Worm (Caenorhabditis elegans): ENCODE results near the gene F08C6.18.

The F08C6.18 gene

DNA sequence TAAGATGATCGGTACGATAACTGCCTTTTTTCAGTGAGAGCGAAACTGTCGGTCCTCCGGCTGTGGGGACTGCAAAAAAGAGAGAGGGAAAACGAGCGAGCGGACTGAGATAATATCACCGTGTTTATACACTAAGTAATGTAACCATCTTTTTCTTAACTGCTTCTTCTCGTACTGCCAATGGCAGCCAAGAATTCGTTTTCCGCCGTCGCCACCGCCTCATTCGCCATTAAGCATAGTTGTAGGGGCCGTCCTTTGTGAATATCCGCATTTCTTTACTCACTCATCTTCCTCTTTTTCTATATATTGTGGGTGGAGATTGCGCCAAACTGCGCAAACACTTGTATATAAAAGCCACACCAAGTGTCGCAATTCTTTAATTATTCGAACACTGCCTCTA is 26.9 kb downstream of the F08C6.18 start, which contains the start of gene col-174:
Gene col-174 (plus strand): TSS at position 301 of the 400 bp plus-strand sequence.
- TF ChIP-seq pha-4 (tag; optimal IDR thresholded peaks at IDR 0.05): no peak
- no peak for TF ChIP-seq let-607 (tag; optimal IDR thresholded peaks at IDR 0.05)
- no peak for TF ChIP-seq ztf-18 (tag; optimal IDR thresholded peaks at IDR 0.05)
- TF ChIP-seq ets-4 (GFP tag; optimal IDR thresholded peaks at IDR 0.05): no peak
- no peak for TF ChIP-seq snpc-1.1 (tag; optimal IDR thresholded peaks at IDR 0.05; ENCODE audit: insufficient read depth)
- no peak for TF ChIP-seq ztf-28 (GFP tag; IDR thresholded peaks at IDR 0.05)
- TF ChIP-seq K12H6.12 (tag; optimal IDR thresholded peaks at IDR 0.05): no peak
- TF ChIP-seq snpc-3.4 (tag; optimal IDR thresholded peaks at IDR 0.05): no peak
- no peak for TF ChIP-seq cebp-1 (GFP tag; IDR thresholded peaks at IDR 0.05)
- no peak for TF ChIP-seq cebp-1 (tag; optimal IDR thresholded peaks at IDR 0.05)
- TF ChIP-seq F33H1.4 (GFP tag; IDR thresholded peaks at IDR 0.05): no peak
- TF ChIP-seq B0035.1 (tag; optimal IDR thresholded peaks at IDR 0.05): no peak

DNA sequence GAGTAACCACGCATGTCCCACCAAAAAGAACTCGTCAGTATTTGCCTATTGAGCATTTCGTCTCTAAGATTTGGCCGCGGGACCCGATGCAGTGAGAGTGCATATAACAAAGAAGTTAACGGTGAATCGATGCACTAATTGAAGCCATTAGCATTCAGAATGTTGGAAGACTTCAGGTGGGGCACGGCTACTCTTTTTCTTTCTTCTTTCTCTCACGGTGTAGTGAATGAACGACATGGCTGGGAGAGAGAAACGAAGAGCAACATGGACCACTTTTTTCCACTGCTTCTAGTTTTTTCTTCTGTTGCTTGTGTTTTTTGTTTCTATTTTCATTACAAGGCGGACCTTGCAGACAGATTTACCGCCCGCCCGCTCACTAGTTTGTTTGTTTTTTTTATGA is 32.4 kb downstream of the F08C6.18 start:
- TF ChIP-seq Y67H2A.10 (GFP tag; conservative IDR thresholded peaks at IDR 0.05) (no peak), mxl-1 (tag; optimal IDR thresholded peaks at IDR 0.05) (no peak), K11D2.4 (GFP tag; IDR thresholded peaks at IDR 0.05) (no peak), sea-2 (GFP tag; IDR thresholded peaks at IDR 0.05) (no peak), madf-8 (GFP tag; conservative IDR thresholded peaks at IDR 0.05) (no peak), tlf-1 (GFP tag; optimal IDR thresholded peaks at IDR 0.05) (no peak)

DNA sequence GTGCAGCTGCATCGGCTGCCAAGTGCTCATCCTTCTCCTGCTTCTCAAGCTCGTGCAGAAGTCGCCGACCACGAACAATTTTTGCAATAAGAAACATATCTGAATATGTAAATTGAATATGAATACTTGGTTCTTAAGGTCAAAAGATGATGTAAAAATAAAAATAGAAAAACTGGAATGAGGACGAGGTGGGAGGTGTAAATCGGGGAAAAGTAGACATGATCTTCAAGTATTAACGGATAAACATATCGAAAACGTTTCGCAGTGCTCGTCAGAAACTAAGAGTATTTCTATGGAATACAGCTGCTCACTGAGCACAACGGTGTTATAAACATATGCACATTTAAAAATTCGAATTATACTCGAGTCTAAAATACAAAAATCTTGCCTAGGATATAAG is 33.4 kb downstream of the F08C6.18 start, which contains the start of gene glb-16:
Gene glb-16 (minus strand): TSS at position 101 of the 400 bp plus-strand sequence.
- no peak for TF ChIP-seq ceh-100 (GFP tag; IDR thresholded peaks at IDR 0.05)
- no peak for TF ChIP-seq B0035.1 (tag; optimal IDR thresholded peaks at IDR 0.05)
- no peak for TF ChIP-seq lsl-1 (GFP tag; optimal IDR thresholded peaks at IDR 0.05)
- no peak for TF ChIP-seq mxl-1 (tag; optimal IDR thresholded peaks at IDR 0.05)
- no peak for TF ChIP-seq F57A8.1 (GFP tag; optimal IDR thresholded peaks at IDR 0.05)
- no peak for TF ChIP-seq nhr-80 (tag; optimal IDR thresholded peaks at IDR 0.05)
- no peak for TF ChIP-seq akir-1 (GFP tag; optimal IDR thresholded peaks at IDR 0.05)
- no peak for TF ChIP-seq Y95B8A.8 (GFP tag; IDR thresholded peaks at IDR 0.05)
- TF ChIP-seq repo-1 (tag; optimal IDR thresholded peaks at IDR 0.05): no peak
- TF ChIP-seq ztf-25 (GFP tag; IDR thresholded peaks at IDR 0.05): no peak

DNA sequence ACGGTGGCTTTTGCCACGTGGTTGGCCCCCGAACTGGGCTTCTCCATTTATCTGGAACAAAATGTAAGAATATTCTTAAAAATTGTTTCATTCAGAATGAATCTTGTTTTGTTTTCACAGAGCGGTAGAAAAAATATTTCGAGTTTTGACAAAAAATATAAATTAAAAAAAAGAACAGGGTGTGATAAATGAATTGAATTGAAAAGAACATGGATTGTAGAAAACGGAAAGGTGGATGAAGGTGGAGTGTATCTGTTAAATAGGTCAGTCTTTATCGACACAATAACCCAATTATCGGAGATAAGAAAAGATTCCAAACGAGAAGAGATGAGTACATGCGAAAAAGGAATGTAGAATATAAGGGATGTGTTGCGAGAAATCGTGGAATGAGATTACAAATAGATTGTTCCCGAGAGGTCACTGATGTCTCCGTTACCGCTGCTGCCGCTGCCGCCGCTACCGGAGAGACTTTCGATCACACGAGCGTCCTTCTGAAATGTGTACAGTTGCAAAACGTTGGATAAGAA is 35.6 kb downstream of the F08C6.18 start, which contains the start of gene dpy-7:
Gene dpy-7 (minus strand): TSS at position 51 of the 527 bp plus-strand sequence.
- TF ChIP-seq ceh-27 (GFP tag; optimal IDR thresholded peaks at IDR 0.05) (no peak), madf-6 (GFP tag; IDR thresholded peaks at IDR 0.05) (no peak), zim-3 (tag; optimal IDR thresholded peaks at IDR 0.05) (no peak), F37B4.10 (GFP tag; IDR thresholded peaks at IDR 0.05) (no peak), ztf-25 (GFP tag; IDR thresholded peaks at IDR 0.05) (no peak), T07F8.4 (tag; optimal IDR thresholded peaks at IDR 0.05) (no peak), B0261.1 (tag; optimal IDR thresholded peaks at IDR 0.05) (no peak)

DNA sequence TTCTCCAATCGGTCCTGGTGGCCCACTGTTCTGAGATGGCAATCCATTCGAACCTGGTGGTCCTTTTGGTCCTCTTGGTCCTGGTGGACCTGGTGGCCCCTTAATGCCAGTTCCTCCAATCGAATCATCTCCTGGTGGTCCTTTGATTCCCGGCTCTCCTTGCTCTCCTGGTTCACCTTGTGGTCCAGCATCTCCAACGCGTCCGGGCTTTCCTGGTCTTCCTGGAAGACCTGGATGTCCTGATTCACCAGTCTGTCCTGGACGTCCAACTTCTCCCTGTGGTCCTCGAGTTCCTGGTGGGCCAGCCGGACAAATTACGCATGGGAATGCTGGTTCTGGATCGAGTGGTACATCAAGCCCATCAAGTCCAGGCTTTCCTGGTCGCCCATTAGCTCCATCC is 36.6 kb downstream of the F08C6.18 start:
- TF ChIP-seq egrh-3 (GFP tag; IDR thresholded peaks at IDR 0.05): 0 out of 2 replicates have a peak, but pooled peaks have one; percentile 2
- TF ChIP-seq F10E7.11 (tag; optimal IDR thresholded peaks at IDR 0.05): no peak
- TF ChIP-seq zfh-2 (GFP tag; conservative IDR thresholded peaks at IDR 0.05): peak; percentile 82
- TF ChIP-seq F22D6.2 (tag; optimal IDR thresholded peaks at IDR 0.05): no peak
